Worm (Caenorhabditis elegans) whole organism, L4 larva: ENCODE data around the gene alh-11.

ENCODE experiments used
- ama-1 ChIP-seq: fragments of 150-350 bp; optimal IDR thresholded peaks from 2 replicates; lab custom pipeline; 2014; ENCODE audit warnings: inconsistent platforms, mixed read lengths
- ceh-28 ChIP-seq: fragments of 150-350 bp; optimal IDR thresholded peaks from 2 replicates; lab custom pipeline; 2014; ENCODE audit warnings: missing biosample characterization, missing genetic modification reagents, missing genetic modification characterization
- ces-1 ChIP-seq: fragments of 150-350 bp; sonication (generic microtip); optimal IDR thresholded peaks from 4 replicates; lab custom pipeline; 2014; ENCODE audit warnings: missing biosample characterization, missing genetic modification reagents, missing genetic modification characterization
- lin-13 ChIP-seq: fragments of 150-350 bp; optimal IDR thresholded peaks from 2 replicates; lab custom pipeline; 2014; ENCODE audit warnings: missing biosample characterization, missing genetic modification reagents, missing genetic modification characterization
- lin-38 ChIP-seq: fragments of 200-800 bp; sonication (Bioruptor generic); IDR thresholded peaks from 2 replicates; pipeline ENCODE4 v1.3.6; 2022; ENCODE audit warnings: missing genetic modification reagents, missing genetic modification characterization, missing compliant biosample characterization
- nhr-102 ChIP-seq: sonication (generic microtip); optimal IDR thresholded peaks from 2 replicates; lab custom pipeline; 2016; ENCODE audit warnings: mild to moderate bottlenecking, missing genetic modification characterization, moderate library complexity, missing compliant biosample characterization
- unc-62 ChIP-seq, 3 experiments: fragments of 150-350 bp in 1 of 3; sonication (generic microtip); optimal IDR thresholded peaks in 2 of 3; peaks in 1 of 3; 1 replicate in 1 of 3; 2 replicates in 2 of 3; lab custom pipeline; 2014 to 2017; ENCODE audit warnings: missing biosample characterization in 3 of 3, missing genetic modification characterization in 3 of 3, missing genetic modification reagents in 3 of 3, missing genotype in 1 of 3

- TF ChIP-seq unc-62 (GFP tag; optimal IDR thresholded peaks at IDR 0.05 in 1 of 2; lab: Kevin White, UChicago) (no peak), unc-62 (tag; optimal IDR thresholded peaks at IDR 0.05; lab: Kevin White, UChicago) (no peak), lin-38 (GFP tag; lab: Robert Waterston, UW) (no peak), ama-1 (lab: Kevin White, UChicago) (no peak), ceh-28 (no peak), lin-13 (GFP tag; lab: Kevin White, UChicago) (no peak), nhr-102 (tag; lab: Kevin White, UChicago) (no peak), ces-1 (no peak)
Observed at ce11 chrIII:750028-750427, 28.6 kb downstream of the alh-11 start.
